Worm (Caenorhabditis elegans) whole organism, L4 larva: ENCODE results near the gene fsn-1.

ENCODE experiments used
- F26F4.8 ChIP-seq: fragments of 200-800 bp; sonication (Bioruptor generic); conservative IDR thresholded peaks from 2 replicates; pipeline ENCODE4 v1.3.6; 2022; ENCODE audit warnings: missing genetic modification characterization, missing compliant biosample characterization
- ama-1 ChIP-seq: fragments of 150-350 bp; optimal IDR thresholded peaks from 2 replicates; lab custom pipeline; 2014; ENCODE audit warnings: inconsistent platforms, mixed read lengths
- daf-12 ChIP-seq: fragments of 150-350 bp; optimal IDR thresholded peaks from 2 replicates; lab custom pipeline; 2014; ENCODE audit warnings: missing biosample characterization, missing genetic modification reagents, missing genetic modification characterization
- daf-16 ChIP-seq, 3 experiments: sonication (generic microtip); optimal IDR thresholded peaks; 2 replicates each; lab custom pipeline; 2016 to 2017; ENCODE audit warnings: missing genetic modification characterization in 3 of 3, missing genetic modification reagents in 3 of 3, mild to moderate bottlenecking in 2 of 3, missing compliant biosample characterization in 2 of 3, missing biosample characterization in 1 of 3, moderate library complexity in 1 of 3
- daf-19 ChIP-seq: fragments of 200-800 bp; sonication (Bioruptor generic); conservative IDR thresholded peaks from 2 replicates; pipeline ENCODE4 v1.3.6; 2022; ENCODE audit warnings: missing genetic modification characterization, missing compliant biosample characterization
- fkh-10 ChIP-seq: fragments of 150-350 bp; optimal IDR thresholded peaks from 2 replicates; lab custom pipeline; 2014; ENCODE audit warnings: missing biosample characterization, missing genetic modification reagents, missing genetic modification characterization
- hif-1 ChIP-seq, 2 experiments: sonication (generic microtip); optimal IDR thresholded peaks; 2 replicates each; lab custom pipeline; 2016 to 2017; ENCODE audit warnings: missing compliant biosample characterization in 2 of 2, missing genetic modification characterization in 2 of 2, missing genetic modification reagents in 2 of 2, missing genotype in 2 of 2, mild to moderate bottlenecking in 1 of 2
- nhr-11 ChIP-seq: fragments of 150-350 bp; optimal IDR thresholded peaks from 2 replicates; lab custom pipeline; 2014; ENCODE audit warnings: missing biosample characterization, missing genetic modification characterization
- nhr-6 ChIP-seq: fragments of 150-350 bp; optimal IDR thresholded peaks from 2 replicates; lab custom pipeline; 2014; ENCODE audit warnings: missing biosample characterization, missing genetic modification characterization
- zip-2 ChIP-seq: fragments of 150-350 bp; optimal IDR thresholded peaks from 2 replicates; lab custom pipeline; 2014; ENCODE audit warnings: missing biosample characterization, missing genetic modification characterization

- no peak for TF ChIP-seq nhr-6 (tag; lab: Kevin White, UChicago)
- TF ChIP-seq zip-2 (tag; lab: Kevin White, UChicago), result no peak
- no peak for TF ChIP-seq fkh-10 (GFP tag; lab: Kevin White, UChicago)
- TF ChIP-seq daf-19 (GFP tag; lab: Robert Waterston, UW), result no peak
- no peak for TF ChIP-seq F26F4.8 (GFP tag; lab: Robert Waterston, UW)
- no peak for TF ChIP-seq hif-1 (tag; optimal IDR thresholded peaks at IDR 0.05; lab: Kevin White, UChicago)
- TF ChIP-seq daf-12 (tag; lab: Kevin White, UChicago), result no peak
- TF ChIP-seq daf-16 (GFP tag; optimal IDR thresholded peaks at IDR 0.05; lab: Kevin White, UChicago), result no peak
- no peak for TF ChIP-seq daf-16 (tag; optimal IDR thresholded peaks at IDR 0.05; lab: Kevin White, UChicago)
- no peak for TF ChIP-seq nhr-11 (tag; lab: Kevin White, UChicago)
- no peak for TF ChIP-seq ama-1 (lab: Kevin White, UChicago)
Measured at ce11 chrIII:4983961-4984360, 46.8 kb downstream of the fsn-1 start.
